Worm (Caenorhabditis elegans) whole organism, early embryonic: ENCODE data around the gene sma-9.

Experiments used
- F13C5.2 ChIP-seq: sonication (generic microtip); optimal IDR thresholded peaks from 2 replicates; lab custom pipeline; 2017; ENCODE audit warnings: mild to moderate bottlenecking, missing genetic modification characterization, inconsistent platforms, missing compliant biosample characterization
- aly-1 ChIP-seq: sonication (generic microtip); optimal IDR thresholded peaks from 2 replicates; lab custom pipeline; 2016; ENCODE audit warnings: missing genetic modification characterization, missing compliant biosample characterization
- ama-1 ChIP-seq: fragments of 150-350 bp; optimal IDR thresholded peaks from 2 replicates; lab custom pipeline; 2014
- ceh-36 ChIP-seq: sonication (generic microtip); optimal IDR thresholded peaks from 2 replicates; lab custom pipeline; 2016; ENCODE audit warnings: missing genetic modification characterization, inconsistent platforms, missing compliant biosample characterization
- flt-1 ChIP-seq: fragments of 200-800 bp; sonication (Bioruptor generic); IDR thresholded peaks from 2 replicates; pipeline ENCODE4 v1.3.6; 2022; ENCODE audit warnings: missing genetic modification characterization, missing compliant biosample characterization
- hmbx-1 ChIP-seq: sonication (generic microtip); optimal IDR thresholded peaks from 2 replicates; lab custom pipeline; 2016; ENCODE audit warnings: mild to moderate bottlenecking, missing genetic modification characterization, missing compliant biosample characterization
- hmg-4 ChIP-seq: fragments of 200-800 bp; sonication (Bioruptor generic); optimal IDR thresholded peaks from 2 replicates; lab custom pipeline; 2018; ENCODE audit warnings: mild to moderate bottlenecking, missing genetic modification characterization, missing compliant biosample characterization
- hnd-1 ChIP-seq: sonication (generic microtip); optimal IDR thresholded peaks from 2 replicates; lab custom pipeline; 2016; ENCODE audit warnings: missing genetic modification characterization, missing compliant biosample characterization
- scrt-1 ChIP-seq: fragments of 200-800 bp; sonication (Bioruptor generic); IDR thresholded peaks from 2 replicates; pipeline ENCODE4 v1.3.6; 2022; ENCODE audit warnings: missing genetic modification characterization, missing compliant biosample characterization
- tbx-11 ChIP-seq: fragments of 200-800 bp; sonication (Bioruptor generic); IDR thresholded peaks from 2 replicates; pipeline ENCODE4 v1.3.6; 2022; ENCODE audit warnings: missing genetic modification characterization, missing compliant biosample characterization
- tbx-37 ChIP-seq: fragments of 200-800 bp; sonication (Bioruptor generic); conservative IDR thresholded peaks from 2 replicates; pipeline ENCODE4 v1.3.6; 2022; ENCODE audit warnings: missing genetic modification reagents, missing genetic modification characterization, missing compliant biosample characterization
- tra-4 ChIP-seq: sonication (generic microtip); optimal IDR thresholded peaks from 2 replicates; lab custom pipeline; 2017; ENCODE audit warnings: missing genetic modification characterization, missing compliant biosample characterization

DNA sequence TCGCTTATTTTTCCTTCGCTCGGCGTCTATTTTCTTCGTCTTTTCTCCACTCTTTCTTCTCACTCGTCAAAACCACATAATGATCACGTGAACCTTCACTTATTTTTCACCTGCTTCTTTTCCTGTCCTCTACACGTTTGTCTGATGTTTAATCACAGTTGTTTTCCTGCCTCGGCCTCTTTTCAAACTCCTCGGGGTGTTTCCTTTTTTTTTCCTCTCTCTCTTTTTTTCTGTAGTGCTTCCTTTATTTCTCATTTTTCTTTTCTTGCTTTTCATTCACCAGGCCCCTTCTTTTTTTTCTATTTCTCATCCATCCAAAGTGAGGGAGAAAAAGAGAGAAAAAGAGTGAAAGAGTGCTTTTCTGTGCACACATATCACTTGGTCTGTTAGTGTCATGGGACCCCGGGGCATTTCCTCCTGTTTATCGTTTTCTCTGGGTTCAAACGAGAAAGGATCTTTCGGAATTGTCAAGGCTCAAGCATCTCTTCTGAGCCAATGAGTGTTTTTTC lies 2.0 kb downstream of the sma-9 start:
- TF ChIP-seq ama-1 (lab: Kevin White, UChicago) (no peak), tbx-11 (GFP tag; lab: Robert Waterston, UW) (no peak), hnd-1 (tag; lab: Kevin White, UChicago) (no peak), aly-1 (tag; lab: Kevin White, UChicago) (no peak), hmbx-1 (tag; lab: Kevin White, UChicago) (no peak), scrt-1 (GFP tag; lab: Robert Waterston, UW) (no peak), flt-1 (no peak), F13C5.2 (tag; lab: Kevin White, UChicago) (no peak), ceh-36 (no peak), tra-4 (no peak), tbx-37 (GFP tag; lab: Robert Waterston, UW) (no peak), hmg-4 (GFP tag; lab: Kevin White, UChicago) (no peak)
